Worm (Caenorhabditis elegans): ENCODE data around the gene str-40.

ce11 chrV:3039282-3039681 lies 29.7 kb downstream of the str-40 start, which contains the start of gene chpf-2:
- TF ChIP-seq him-1 (tag; optimal IDR thresholded peaks at IDR 0.05) (no peak), W03F9.2 (tag; optimal IDR thresholded peaks at IDR 0.05) (no peak)

Data from whole organism, L4/young adult.